Worm (Caenorhabditis elegans) whole organism, L2 larva: Measurements from ENCODE around the gene C50E3.13.

Source experiments
- C34F6.9 ChIP-seq: fragments of 150-350 bp; optimal IDR thresholded peaks from 2 replicates; lab custom pipeline; 2014; ENCODE audit warnings: missing biosample characterization, missing genetic modification characterization
- F13H6.1 ChIP-seq: sonication (generic microtip); optimal IDR thresholded peaks from 2 replicates; lab custom pipeline; 2016; ENCODE audit warnings: missing genetic modification characterization, missing compliant biosample characterization
- R02D3.7 ChIP-seq: fragments of 150-350 bp; optimal IDR thresholded peaks from 2 replicates; lab custom pipeline; 2014; ENCODE audit warnings: missing biosample characterization, missing genetic modification characterization
- Y55F3AM.14 ChIP-seq: fragments of 200-800 bp; sonication (Bioruptor generic); optimal IDR thresholded peaks from 2 replicates; lab custom pipeline; 2018; ENCODE audit warnings: mild to moderate bottlenecking, missing genetic modification characterization, missing compliant biosample characterization
- alr-1 ChIP-seq: fragments of 150-350 bp; optimal IDR thresholded peaks from 2 replicates; lab custom pipeline; 2014; ENCODE audit warnings: missing biosample characterization, missing genetic modification characterization
- aly-2 ChIP-seq: fragments of 150-350 bp; optimal IDR thresholded peaks from 2 replicates; lab custom pipeline; 2014; ENCODE audit warnings: missing biosample characterization, missing genetic modification characterization
- crh-2 ChIP-seq: sonication (generic microtip); optimal IDR thresholded peaks from 2 replicates; lab custom pipeline; 2017; ENCODE audit warnings: missing biosample characterization, missing genetic modification characterization
- dmd-4 ChIP-seq: sonication (generic microtip); optimal IDR thresholded peaks from 2 replicates; lab custom pipeline; 2017; ENCODE audit warnings: missing biosample characterization, missing genetic modification characterization
- elt-1 ChIP-seq: fragments of 150-350 bp; optimal IDR thresholded peaks from 2 replicates; lab custom pipeline; 2014; ENCODE audit warnings: missing biosample characterization, missing genetic modification characterization
- elt-3 ChIP-seq: sonication (generic microtip); optimal IDR thresholded peaks from 2 replicates; lab custom pipeline; 2017; ENCODE audit warnings: missing biosample characterization, missing genetic modification characterization
- fos-1 ChIP-seq: fragments of 150-350 bp; optimal IDR thresholded peaks from 2 replicates; lab custom pipeline; 2014; ENCODE audit warnings: missing biosample characterization, missing genetic modification characterization
- gmeb-1 ChIP-seq: fragments of 150-350 bp; optimal IDR thresholded peaks from 2 replicates; lab custom pipeline; 2014; ENCODE audit warnings: missing biosample characterization, missing genetic modification characterization
- lin-11 ChIP-seq: fragments of 150-350 bp; sonication (generic microtip); optimal IDR thresholded peaks from 2 replicates; lab custom pipeline; 2014; ENCODE audit warnings: missing biosample characterization, missing genetic modification characterization, inconsistent platforms, mixed read lengths
- lin-13 ChIP-seq: fragments of 150-350 bp; optimal IDR thresholded peaks from 2 replicates; lab custom pipeline; 2014; ENCODE audit warnings: missing biosample characterization, missing genetic modification reagents, missing genetic modification characterization
- mbf-1 ChIP-seq: sonication (generic microtip); optimal IDR thresholded peaks from 2 replicates; lab custom pipeline; 2017; ENCODE audit warnings: missing biosample characterization, missing genetic modification characterization
- mdl-1 ChIP-seq, 2 experiments: fragments of 150-350 bp in 1 of 2; sonication (generic microtip) in 1 of 2; optimal IDR thresholded peaks; 2 replicates each; lab custom pipeline; 2017; ENCODE audit warnings: missing biosample characterization in 2 of 2, missing genetic modification characterization in 2 of 2
- nhr-10 ChIP-seq: sonication (generic microtip); optimal IDR thresholded peaks from 2 replicates; lab custom pipeline; 2017; ENCODE audit warnings: missing biosample characterization, missing genetic modification characterization
- nhr-11 ChIP-seq: fragments of 150-350 bp; optimal IDR thresholded peaks from 2 replicates; lab custom pipeline; 2014; ENCODE audit warnings: missing biosample characterization, missing genetic modification characterization
- nhr-12 ChIP-seq: fragments of 150-350 bp; optimal IDR thresholded peaks from 2 replicates; lab custom pipeline; 2014; ENCODE audit warnings: missing biosample characterization, missing genetic modification characterization
- nhr-129 ChIP-seq: fragments of 150-350 bp; optimal IDR thresholded peaks from 2 replicates; lab custom pipeline; 2014; ENCODE audit warnings: missing biosample characterization, missing genetic modification characterization
- nhr-21 ChIP-seq: fragments of 150-350 bp; optimal IDR thresholded peaks from 2 replicates; lab custom pipeline; 2014; ENCODE audit warnings: missing biosample characterization, missing genetic modification characterization
- nhr-23 ChIP-seq: fragments of 150-350 bp; optimal IDR thresholded peaks from 2 replicates; lab custom pipeline; 2014; ENCODE audit warnings: missing biosample characterization, missing genetic modification reagents, missing genetic modification characterization
- nhr-237 ChIP-seq: fragments of 150-350 bp; optimal IDR thresholded peaks from 2 replicates; lab custom pipeline; 2014; ENCODE audit warnings: missing biosample characterization, missing genetic modification characterization
- nhr-25 ChIP-seq: fragments of 150-350 bp; sonication (generic microtip); optimal IDR thresholded peaks from 3 replicates; lab custom pipeline; 2014; ENCODE audit warnings: missing biosample characterization, missing genetic modification characterization
- nhr-77 ChIP-seq: fragments of 150-350 bp; optimal IDR thresholded peaks from 2 replicates; lab custom pipeline; 2014; ENCODE audit warnings: missing biosample characterization, missing genetic modification characterization
- peb-1 ChIP-seq: fragments of 150-350 bp; optimal IDR thresholded peaks from 2 replicates; lab custom pipeline; 2014; ENCODE audit warnings: missing biosample characterization, missing genetic modification characterization
- sem-4 ChIP-seq: fragments of 150-350 bp; optimal IDR thresholded peaks from 2 replicates; lab custom pipeline; 2014; ENCODE audit warnings: missing biosample characterization, missing genetic modification reagents, missing genetic modification characterization
- sma-3 ChIP-seq: sonication (generic microtip); optimal IDR thresholded peaks from 2 replicates; lab custom pipeline; 2016; ENCODE audit warnings: missing genetic modification reagents, missing genetic modification characterization, missing compliant biosample characterization
- sma-9 ChIP-seq, 2 experiments: fragments of 150-350 bp in 1 of 2; sonication (generic microtip) in 1 of 2; optimal IDR thresholded peaks; 2 replicates each; lab custom pipeline; 2014 to 2016; ENCODE audit warnings: missing genetic modification characterization in 2 of 2, mild to moderate bottlenecking in 1 of 2, missing biosample characterization in 1 of 2, missing compliant biosample characterization in 1 of 2, missing genetic modification reagents in 1 of 2, moderate library complexity in 1 of 2
- snpc-4 ChIP-seq: fragments of 150-350 bp; optimal IDR thresholded peaks from 2 replicates; lab custom pipeline; 2014; ENCODE audit warnings: missing biosample characterization, missing genetic modification characterization
- unc-39 ChIP-seq: fragments of 150-350 bp; optimal IDR thresholded peaks from 2 replicates; lab custom pipeline; 2014; ENCODE audit warnings: missing biosample characterization, missing genetic modification characterization
- unc-62 ChIP-seq: fragments of 150-350 bp; optimal IDR thresholded peaks from 2 replicates; lab custom pipeline; 2014; ENCODE audit warnings: missing biosample characterization, missing genetic modification reagents, missing genetic modification characterization
- zag-1 ChIP-seq: fragments of 150-350 bp; optimal IDR thresholded peaks from 2 replicates; lab custom pipeline; 2014; ENCODE audit warnings: missing biosample characterization, missing genetic modification characterization
- ztf-1 ChIP-seq: fragments of 200-800 bp; sonication (Bioruptor generic); conservative IDR thresholded peaks from 2 replicates; pipeline ENCODE4 v1.3.6; 2022; ENCODE audit warnings: missing genetic modification characterization, missing compliant biosample characterization
- ztf-11 ChIP-seq: sonication (generic microtip); optimal IDR thresholded peaks from 2 replicates; lab custom pipeline; 2017; ENCODE audit warnings: missing biosample characterization, missing genetic modification characterization
- ztf-4 ChIP-seq: fragments of 150-350 bp; optimal IDR thresholded peaks from 2 replicates; lab custom pipeline; 2014; ENCODE audit warnings: missing biosample characterization, missing genetic modification characterization

The C50E3.13 gene

DNA sequence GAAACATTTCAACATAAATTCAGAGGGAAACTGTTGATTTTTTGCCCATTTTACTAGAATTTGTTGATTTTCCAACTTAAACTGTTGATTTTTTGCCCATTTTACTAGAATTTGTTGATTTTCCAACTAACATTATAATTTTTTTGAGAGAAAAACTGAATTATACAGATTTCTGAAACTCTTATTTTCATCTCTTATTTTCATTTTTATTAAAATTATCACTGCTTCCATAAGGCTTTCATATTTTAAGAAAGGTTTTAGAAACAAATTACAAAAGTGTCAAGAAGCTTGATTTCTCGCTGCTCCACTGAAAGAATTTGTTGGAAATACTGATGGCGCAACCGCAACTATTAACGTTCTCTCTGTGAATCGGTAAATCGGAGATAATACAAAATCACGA lies 25.9 kb upstream of the C50E3.13 start:
- no peak for TF ChIP-seq nhr-23 (tag; lab: Kevin White, UChicago)

DNA sequence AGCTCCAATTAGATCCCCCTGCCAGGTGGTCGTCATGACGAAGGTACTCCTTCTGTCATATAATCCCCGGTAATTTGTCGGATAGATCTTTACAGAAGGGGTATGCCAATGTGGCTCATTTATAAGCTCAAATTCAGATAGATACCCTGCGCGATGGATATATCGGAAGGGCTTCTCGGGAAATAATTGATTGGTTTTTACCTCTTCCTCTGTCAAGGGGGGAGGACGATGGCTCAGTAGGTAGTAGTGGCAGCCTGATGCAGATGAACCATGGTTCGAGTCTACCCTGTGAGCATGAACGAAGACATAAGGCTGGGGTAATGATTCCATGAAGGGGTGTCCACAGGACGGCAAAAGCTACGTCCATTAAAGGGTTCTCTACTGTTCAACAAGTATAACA lies 23.1 kb upstream of the C50E3.13 start:
- TF ChIP-seq gmeb-1 (tag; lab: Kevin White, UChicago) (no peak), lin-13 (no peak), F13H6.1 (tag; lab: Kevin White, UChicago) (no peak), nhr-12 (no peak), elt-3 (tag; lab: Kevin White, UChicago) (no peak), C34F6.9 (tag; lab: Kevin White, UChicago) (no peak), unc-39 (tag; lab: Kevin White, UChicago) (no peak), nhr-11 (tag; lab: Kevin White, UChicago) (no peak), aly-2 (no peak), nhr-237 (tag; lab: Kevin White, UChicago) (no peak), nhr-77 (no peak), elt-1 (tag; lab: Kevin White, UChicago) (no peak), lin-11 (no peak), ztf-4 (no peak), fos-1 (tag; lab: Kevin White, UChicago) (no peak), ztf-1 (GFP tag; lab: Robert Waterston, UW) (no peak), nhr-10 (tag; lab: Kevin White, UChicago) (no peak), nhr-25 (tag; lab: Kevin White, UChicago) (no peak)

DNA sequence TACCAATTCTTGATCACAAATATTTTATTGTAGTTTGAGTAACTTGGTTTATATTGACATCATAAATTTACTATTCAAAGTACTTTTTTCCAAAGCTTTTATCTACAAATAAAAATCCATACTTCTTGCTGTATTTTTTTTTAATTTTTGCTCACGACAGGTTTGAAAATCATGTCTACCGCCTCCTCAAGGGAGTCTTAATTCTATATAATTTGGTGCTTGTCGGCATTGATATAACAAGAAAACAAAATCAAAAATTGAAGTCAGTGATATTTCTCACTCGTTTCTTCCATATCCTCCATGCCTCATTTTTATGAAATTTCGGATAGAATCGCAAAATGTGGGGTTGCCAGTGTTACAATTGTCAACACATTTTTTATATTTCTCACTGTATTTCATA lies 21.4 kb upstream of the C50E3.13 start, which contains the start of gene str-47:
Gene str-47, plus strand, starts transcription at position 301 of the 400 bp plus-strand sequence.
- no peak for TF ChIP-seq snpc-4 (tag; lab: Kevin White, UChicago)
- no peak for TF ChIP-seq R02D3.7 (tag; lab: Kevin White, UChicago)
- no peak for TF ChIP-seq Y55F3AM.14
- no peak for TF ChIP-seq ztf-11
- TF ChIP-seq nhr-11 (tag; lab: Kevin White, UChicago), result no peak
- TF ChIP-seq F13H6.1 (tag; lab: Kevin White, UChicago), result no peak
- TF ChIP-seq peb-1 (tag; lab: Kevin White, UChicago), result no peak
- TF ChIP-seq nhr-129 (tag; lab: Kevin White, UChicago), result no peak
- no peak for TF ChIP-seq gmeb-1 (tag; lab: Kevin White, UChicago)

DNA sequence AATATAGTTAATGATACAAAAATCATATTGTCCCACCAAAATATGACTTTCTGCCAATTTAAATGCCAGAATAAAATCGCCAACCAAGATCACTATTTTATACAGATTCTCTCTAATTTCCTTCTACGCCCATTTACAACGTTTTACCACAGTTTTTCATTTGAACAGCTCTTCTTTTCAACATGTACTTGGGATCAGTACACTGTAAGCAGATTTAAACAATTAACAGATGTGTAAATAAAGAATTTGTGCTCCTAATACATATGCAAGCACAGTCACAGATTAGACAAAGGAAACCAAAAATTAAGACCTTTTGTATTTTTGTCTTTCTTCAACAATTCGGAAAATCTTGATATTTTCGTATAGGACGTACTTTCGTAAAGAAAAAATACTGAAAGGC lies 19.4 kb upstream of the C50E3.13 start, which contains the start of gene F07C4.11:
Gene F07C4.11, minus strand, starts transcription at position 101 of the 400 bp plus-strand sequence.
- no peak for TF ChIP-seq aly-2
- no peak for TF ChIP-seq sma-3 (GFP tag; lab: Kevin White, UChicago)
- TF ChIP-seq sem-4 (tag; lab: Kevin White, UChicago), result no peak
- no peak for TF ChIP-seq ztf-1 (GFP tag; lab: Robert Waterston, UW)
- no peak for TF ChIP-seq nhr-11 (tag; lab: Kevin White, UChicago)
- no peak for TF ChIP-seq crh-2
- TF ChIP-seq nhr-21, result no peak
- TF ChIP-seq alr-1 (tag; lab: Kevin White, UChicago), result no peak
- no peak for TF ChIP-seq snpc-4 (tag; lab: Kevin White, UChicago)
- no peak for TF ChIP-seq nhr-12
- TF ChIP-seq unc-62, result no peak
- TF ChIP-seq C34F6.9 (tag; lab: Kevin White, UChicago), result no peak
- no peak for TF ChIP-seq nhr-10 (tag; lab: Kevin White, UChicago)

DNA sequence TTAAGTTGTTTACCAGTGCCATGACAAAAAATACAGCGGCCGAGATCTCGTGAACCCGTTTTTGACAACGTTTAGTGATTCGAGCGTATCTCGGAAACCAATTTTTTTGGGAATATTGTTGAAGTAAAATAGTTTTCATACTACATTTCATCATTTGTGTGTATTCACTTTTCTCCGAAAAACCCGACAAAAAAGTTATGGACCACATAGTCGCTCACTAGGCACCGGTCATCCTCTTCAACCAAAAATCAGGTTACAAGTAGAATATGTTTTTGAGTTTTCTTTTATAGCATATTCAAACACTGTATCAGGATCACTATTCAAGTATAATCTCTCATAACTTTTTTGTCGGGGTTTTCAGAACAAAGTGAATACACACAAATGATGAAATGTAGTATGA lies 17.7 kb upstream of the C50E3.13 start:
- no peak for TF ChIP-seq sma-9 (GFP tag; optimal IDR thresholded peaks at IDR 0.05; lab: Kevin White, UChicago)
- no peak for TF ChIP-seq sma-9 (tag; optimal IDR thresholded peaks at IDR 0.05; lab: Kevin White, UChicago)
- TF ChIP-seq aly-2, result no peak
- no peak for TF ChIP-seq peb-1 (tag; lab: Kevin White, UChicago)
- TF ChIP-seq nhr-23 (tag; lab: Kevin White, UChicago), result no peak
- TF ChIP-seq R02D3.7 (tag; lab: Kevin White, UChicago), result no peak
- TF ChIP-seq gmeb-1 (tag; lab: Kevin White, UChicago), result no peak
- no peak for TF ChIP-seq zag-1
- no peak for TF ChIP-seq alr-1 (tag; lab: Kevin White, UChicago)
- TF ChIP-seq mdl-1 (tag; optimal IDR thresholded peaks at IDR 0.05; lab: Kevin White, UChicago), result no peak
- no peak for TF ChIP-seq dmd-4 (tag; lab: Kevin White, UChicago)
- TF ChIP-seq mbf-1 (tag; lab: Kevin White, UChicago), result no peak
- no peak for TF ChIP-seq nhr-11 (tag; lab: Kevin White, UChicago)
